Worm (Caenorhabditis elegans): ENCODE measurements around the gene trh-1.

ce11 chrIV:17342667-17343066, 25.7 kb upstream of the trh-1 start, which contains the start of gene C49C3.21:
- TF ChIP-seq mep-1 (tag; optimal IDR thresholded peaks at IDR 0.05) = no peak
- no peak for TF ChIP-seq ztf-11 (tag; optimal IDR thresholded peaks at IDR 0.05)
- TF ChIP-seq tag-97 (GFP tag; IDR thresholded peaks at IDR 0.05) = no peak
- no peak for TF ChIP-seq ama-1 (optimal IDR thresholded peaks at IDR 0.05)
- no peak for TF ChIP-seq tra-1 (GFP tag; IDR thresholded peaks at IDR 0.05)
- no peak for TF ChIP-seq ceh-20 (GFP tag; IDR thresholded peaks at IDR 0.05)
- no peak for TF ChIP-seq nhr-41 (GFP tag; IDR thresholded peaks at IDR 0.05)
- no peak for TF ChIP-seq pqm-1 (tag; optimal IDR thresholded peaks at IDR 0.05)
- no peak for TF ChIP-seq lir-3 (tag; optimal IDR thresholded peaks at IDR 0.05)
- TF ChIP-seq snpc-4 (tag; optimal IDR thresholded peaks at IDR 0.05) = no peak
- TF ChIP-seq zag-1 (tag; optimal IDR thresholded peaks at IDR 0.05) = no peak
- TF ChIP-seq unc-62 (GFP tag; optimal IDR thresholded peaks at IDR 0.05 in 1 of 2) = no peak
- TF ChIP-seq unc-62 (tag; optimal IDR thresholded peaks at IDR 0.05) = no peak
- no peak for TF ChIP-seq pha-4 (GFP tag; IDR thresholded peaks at IDR 0.05)
- no peak for TF ChIP-seq pha-4 (tag; optimal IDR thresholded peaks at IDR 0.05)
- no peak for TF ChIP-seq mdl-1 (tag; optimal IDR thresholded peaks at IDR 0.05)
